Worm (Caenorhabditis elegans) whole organism, early embryonic: Measurements from ENCODE around the gene let-711.

Experiments
- B0310.2 ChIP-seq: sonication (generic microtip); optimal IDR thresholded peaks from 2 replicates; lab custom pipeline; 2016; ENCODE audit warnings: mild to moderate bottlenecking, missing genetic modification characterization, missing compliant biosample characterization
- F13C5.2 ChIP-seq: sonication (generic microtip); optimal IDR thresholded peaks from 2 replicates; lab custom pipeline; 2017; ENCODE audit warnings: mild to moderate bottlenecking, missing genetic modification characterization, inconsistent platforms, missing compliant biosample characterization
- aly-1 ChIP-seq: sonication (generic microtip); optimal IDR thresholded peaks from 2 replicates; lab custom pipeline; 2016; ENCODE audit warnings: missing genetic modification characterization, missing compliant biosample characterization
- ama-1 ChIP-seq: fragments of 150-350 bp; optimal IDR thresholded peaks from 2 replicates; lab custom pipeline; 2014
- ceh-13 ChIP-seq: fragments of 200-800 bp; sonication (Bioruptor generic); optimal IDR thresholded peaks from 2 replicates; lab custom pipeline; 2018; ENCODE audit warnings: mild to moderate bottlenecking, missing genetic modification characterization, missing compliant biosample characterization
- ceh-36 ChIP-seq: sonication (generic microtip); optimal IDR thresholded peaks from 2 replicates; lab custom pipeline; 2016; ENCODE audit warnings: missing genetic modification characterization, inconsistent platforms, missing compliant biosample characterization
- ets-7 ChIP-seq: sonication (generic microtip); optimal IDR thresholded peaks from 2 replicates; lab custom pipeline; 2016; ENCODE audit warnings: missing genotype, missing genetic modification characterization, missing compliant biosample characterization
- flt-1 ChIP-seq: fragments of 200-800 bp; sonication (Bioruptor generic); IDR thresholded peaks from 2 replicates; pipeline ENCODE4 v1.3.6; 2022; ENCODE audit warnings: missing genetic modification characterization, missing compliant biosample characterization
- hmbx-1 ChIP-seq: sonication (generic microtip); optimal IDR thresholded peaks from 2 replicates; lab custom pipeline; 2016; ENCODE audit warnings: mild to moderate bottlenecking, missing genetic modification characterization, missing compliant biosample characterization
- hmg-4 ChIP-seq: fragments of 200-800 bp; sonication (Bioruptor generic); optimal IDR thresholded peaks from 2 replicates; lab custom pipeline; 2018; ENCODE audit warnings: mild to moderate bottlenecking, missing genetic modification characterization, missing compliant biosample characterization
- hnd-1 ChIP-seq: sonication (generic microtip); optimal IDR thresholded peaks from 2 replicates; lab custom pipeline; 2016; ENCODE audit warnings: missing genetic modification characterization, missing compliant biosample characterization
- pes-1 ChIP-seq: fragments of 200-800 bp; sonication (Bioruptor generic); IDR thresholded peaks from 2 replicates; pipeline ENCODE4 v1.3.6; 2022; ENCODE audit warnings: missing genetic modification reagents, missing genetic modification characterization, missing compliant biosample characterization
- scrt-1 ChIP-seq: fragments of 200-800 bp; sonication (Bioruptor generic); IDR thresholded peaks from 2 replicates; pipeline ENCODE4 v1.3.6; 2022; ENCODE audit warnings: missing genetic modification characterization, missing compliant biosample characterization
- sea-1 ChIP-seq: fragments of 200-800 bp; sonication (Bioruptor generic); conservative IDR thresholded peaks from 2 replicates; pipeline ENCODE4 v1.3.6; 2022; ENCODE audit warnings: missing genetic modification characterization, missing compliant biosample characterization
- tbx-11 ChIP-seq: fragments of 200-800 bp; sonication (Bioruptor generic); IDR thresholded peaks from 2 replicates; pipeline ENCODE4 v1.3.6; 2022; ENCODE audit warnings: missing genetic modification characterization, missing compliant biosample characterization
- tbx-37 ChIP-seq: fragments of 200-800 bp; sonication (Bioruptor generic); conservative IDR thresholded peaks from 2 replicates; pipeline ENCODE4 v1.3.6; 2022; ENCODE audit warnings: missing genetic modification reagents, missing genetic modification characterization, missing compliant biosample characterization
- tra-4 ChIP-seq: sonication (generic microtip); optimal IDR thresholded peaks from 2 replicates; lab custom pipeline; 2017; ENCODE audit warnings: missing genetic modification characterization, missing compliant biosample characterization

let-711 gene

DNA sequence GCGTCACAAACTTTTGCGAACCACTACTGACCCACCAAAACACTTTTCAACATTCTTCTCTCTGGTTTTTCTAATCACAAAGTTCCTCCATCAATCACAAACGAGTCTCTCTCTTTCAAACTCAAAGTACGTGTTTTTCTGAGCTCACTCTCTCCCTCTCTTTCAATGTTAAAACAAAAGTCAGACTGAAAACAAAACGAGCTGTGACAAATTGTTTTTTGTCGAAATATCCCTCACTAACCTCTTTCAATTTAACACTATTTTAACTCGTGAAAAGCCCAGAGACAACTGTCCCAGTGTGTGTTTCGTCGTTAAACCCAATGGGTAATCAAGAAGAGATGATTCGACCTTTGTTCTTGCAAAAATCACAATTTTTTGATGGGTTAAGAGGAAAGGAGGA, 41.5 kb downstream of the let-711 start:
- TF ChIP-seq hmg-4 (no peak), pes-1 (GFP tag; lab: Robert Waterston, UW) (no peak), tra-4 (tag; lab: Kevin White, UChicago) (no peak), ama-1 (lab: Kevin White, UChicago) (no peak), flt-1 (GFP tag; lab: Robert Waterston, UW) (no peak), tbx-11 (GFP tag; lab: Robert Waterston, UW) (no peak), ets-7 (tag; lab: Kevin White, UChicago) (no peak), hnd-1 (tag; lab: Kevin White, UChicago) (no peak), hmbx-1 (no peak), F13C5.2 (tag; lab: Kevin White, UChicago) (no peak), ceh-13 (GFP tag; lab: Kevin White, UChicago) (no peak), scrt-1 (GFP tag; lab: Robert Waterston, UW) (no peak), sea-1 (GFP tag; lab: Robert Waterston, UW) (no peak), B0310.2 (tag; lab: Kevin White, UChicago) (no peak), ceh-36 (tag; lab: Kevin White, UChicago) (no peak), aly-1 (tag; lab: Kevin White, UChicago) (no peak)

DNA sequence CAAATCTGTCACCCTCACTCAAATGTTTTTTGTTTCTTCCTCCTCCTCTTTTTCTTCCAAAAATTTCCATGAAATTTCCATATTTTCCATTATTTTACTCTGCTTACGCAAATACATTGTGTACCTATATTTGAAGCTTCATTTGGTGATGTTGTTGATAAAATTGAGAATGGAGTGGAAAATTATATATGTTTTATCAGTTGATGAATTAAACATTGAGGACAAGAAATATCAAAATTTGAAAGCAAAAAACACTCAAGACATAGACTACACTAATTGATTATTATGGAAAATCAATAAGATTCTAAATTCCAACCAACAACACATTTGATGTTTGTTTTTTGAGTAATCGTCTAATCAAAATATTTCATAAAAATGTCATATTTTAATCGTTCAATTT, 42.7 kb downstream of the let-711 start:
- no peak for TF ChIP-seq ets-7 (tag; lab: Kevin White, UChicago)
- no peak for TF ChIP-seq ama-1 (lab: Kevin White, UChicago)
- no peak for TF ChIP-seq flt-1 (GFP tag; lab: Robert Waterston, UW)
- TF ChIP-seq hmbx-1 = no peak
- TF ChIP-seq B0310.2 (tag; lab: Kevin White, UChicago) = no peak
- TF ChIP-seq pes-1 (GFP tag; lab: Robert Waterston, UW) = no peak
- no peak for TF ChIP-seq tbx-11 (GFP tag; lab: Robert Waterston, UW)
- TF ChIP-seq hnd-1 (tag; lab: Kevin White, UChicago) = no peak
- no peak for TF ChIP-seq aly-1 (tag; lab: Kevin White, UChicago)
- no peak for TF ChIP-seq sea-1 (GFP tag; lab: Robert Waterston, UW)
- TF ChIP-seq tra-4 (tag; lab: Kevin White, UChicago) = no peak
- TF ChIP-seq F13C5.2 (tag; lab: Kevin White, UChicago) = no peak
- no peak for TF ChIP-seq ceh-36 (tag; lab: Kevin White, UChicago)
- no peak for TF ChIP-seq tbx-37 (GFP tag; lab: Robert Waterston, UW)
- TF ChIP-seq hmg-4 = no peak
- no peak for TF ChIP-seq scrt-1 (GFP tag; lab: Robert Waterston, UW)
- TF ChIP-seq ceh-13 (GFP tag; lab: Kevin White, UChicago) = no peak

DNA sequence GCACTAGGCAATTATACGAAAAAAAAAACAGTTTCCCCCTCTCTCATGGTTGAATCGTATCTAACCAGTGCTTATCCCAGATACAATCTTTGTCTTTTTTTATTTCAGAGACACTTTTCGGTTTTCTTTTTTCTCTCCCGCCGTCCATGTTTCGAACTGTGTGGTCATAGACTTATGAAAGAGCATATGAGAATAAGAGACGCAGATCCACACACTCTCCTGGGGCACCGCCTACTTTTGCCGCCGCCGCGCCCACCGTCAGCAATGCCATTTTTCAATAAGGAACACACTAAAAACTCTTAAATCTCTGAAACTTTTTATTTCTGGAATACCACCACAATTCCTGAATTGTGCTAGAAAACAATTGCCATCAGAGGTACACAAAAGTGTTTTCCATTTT, 43.4 kb downstream of the let-711 start, which contains the start of gene prk-1:
Gene prk-1 (plus strand): TSS at position 269 of the 400 bp plus-strand sequence.
- TF ChIP-seq ets-7 (tag; lab: Kevin White, UChicago) = no peak
- TF ChIP-seq tbx-37 (GFP tag; lab: Robert Waterston, UW) = no peak
- no peak for TF ChIP-seq flt-1 (GFP tag; lab: Robert Waterston, UW)
- TF ChIP-seq B0310.2 (tag; lab: Kevin White, UChicago) = no peak
- TF ChIP-seq hmg-4 = no peak
- no peak for TF ChIP-seq sea-1 (GFP tag; lab: Robert Waterston, UW)
- TF ChIP-seq pes-1 (GFP tag; lab: Robert Waterston, UW) = no peak
- no peak for TF ChIP-seq tbx-11 (GFP tag; lab: Robert Waterston, UW)

DNA sequence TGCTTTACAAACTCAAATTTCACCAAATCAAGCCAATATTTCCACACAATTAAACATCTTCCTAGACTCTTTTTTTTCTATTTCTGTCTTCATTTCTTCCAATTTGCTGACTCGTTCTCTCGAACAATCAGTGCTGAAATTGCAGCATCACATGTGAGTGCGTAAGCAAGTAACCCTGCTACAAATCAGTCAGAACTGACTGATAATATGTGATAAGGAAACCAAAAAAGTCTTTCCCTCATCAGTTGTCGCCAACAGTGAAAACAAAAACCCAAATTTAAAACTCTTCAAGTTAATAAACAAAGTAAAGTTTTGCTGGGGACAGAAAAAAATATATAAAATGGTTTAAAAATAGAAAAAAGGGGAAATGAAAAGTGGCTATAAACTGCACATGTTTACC, 44.9 kb downstream of the let-711 start:
- TF ChIP-seq pes-1 (GFP tag; lab: Robert Waterston, UW) (no peak), aly-1 (tag; lab: Kevin White, UChicago) (no peak), tbx-11 (GFP tag; lab: Robert Waterston, UW) (no peak), ceh-36 (tag; lab: Kevin White, UChicago) (no peak)

DNA sequence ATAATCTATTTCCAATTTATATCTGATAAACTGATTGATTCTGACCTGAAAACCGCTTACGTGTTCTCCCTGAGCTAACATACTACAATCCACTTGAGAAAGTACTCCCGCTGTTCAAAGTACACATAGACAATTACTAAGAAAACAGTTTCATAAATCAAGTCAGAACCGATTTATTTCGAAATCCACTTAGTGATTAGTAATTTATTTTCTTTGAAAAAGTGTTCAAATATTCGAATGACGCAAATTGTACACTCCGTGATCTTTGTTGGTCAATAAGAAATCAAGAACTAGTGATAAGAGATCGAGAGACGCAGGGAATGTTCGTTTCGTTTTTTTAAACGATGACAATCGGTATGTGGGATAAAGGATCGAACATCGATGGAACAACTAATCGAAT, 46.0 kb downstream of the let-711 start:
- TF ChIP-seq ama-1 (lab: Kevin White, UChicago) = no peak
- no peak for TF ChIP-seq tbx-37 (GFP tag; lab: Robert Waterston, UW)
- no peak for TF ChIP-seq hnd-1 (tag; lab: Kevin White, UChicago)
- no peak for TF ChIP-seq ceh-36 (tag; lab: Kevin White, UChicago)
- no peak for TF ChIP-seq pes-1 (GFP tag; lab: Robert Waterston, UW)
- TF ChIP-seq hmg-4 = no peak
- TF ChIP-seq hmbx-1 = no peak
- TF ChIP-seq tbx-11 (GFP tag; lab: Robert Waterston, UW) = no peak
- TF ChIP-seq flt-1 (GFP tag; lab: Robert Waterston, UW) = no peak
- no peak for TF ChIP-seq B0310.2 (tag; lab: Kevin White, UChicago)
- no peak for TF ChIP-seq tra-4 (tag; lab: Kevin White, UChicago)
- no peak for TF ChIP-seq F13C5.2 (tag; lab: Kevin White, UChicago)
- TF ChIP-seq sea-1 (GFP tag; lab: Robert Waterston, UW) = no peak
- TF ChIP-seq ceh-13 (GFP tag; lab: Kevin White, UChicago) = no peak

DNA sequence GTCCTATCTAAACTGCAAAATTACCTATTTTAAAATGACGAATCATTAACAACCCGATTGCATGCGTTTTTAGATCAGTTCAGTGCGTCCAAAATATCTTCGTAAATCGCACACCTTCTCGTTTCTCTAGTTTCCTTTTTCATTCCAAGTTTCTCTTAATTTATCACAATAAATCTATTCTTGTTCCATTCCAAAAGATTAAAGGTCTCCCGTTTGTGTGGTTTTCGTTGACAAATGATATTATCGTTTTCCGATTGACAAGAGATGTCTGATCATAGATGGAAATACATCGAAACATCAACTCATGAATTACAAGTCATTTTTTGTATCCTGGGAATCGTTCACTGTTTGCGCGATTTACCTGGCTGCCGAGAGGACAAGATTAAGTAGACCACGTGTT, 46.7 kb downstream of the let-711 start:
- no peak for TF ChIP-seq B0310.2 (tag; lab: Kevin White, UChicago)
- no peak for TF ChIP-seq F13C5.2 (tag; lab: Kevin White, UChicago)
- no peak for TF ChIP-seq tbx-37 (GFP tag; lab: Robert Waterston, UW)
- no peak for TF ChIP-seq hmbx-1
- TF ChIP-seq flt-1 (GFP tag; lab: Robert Waterston, UW) = no peak

DNA sequence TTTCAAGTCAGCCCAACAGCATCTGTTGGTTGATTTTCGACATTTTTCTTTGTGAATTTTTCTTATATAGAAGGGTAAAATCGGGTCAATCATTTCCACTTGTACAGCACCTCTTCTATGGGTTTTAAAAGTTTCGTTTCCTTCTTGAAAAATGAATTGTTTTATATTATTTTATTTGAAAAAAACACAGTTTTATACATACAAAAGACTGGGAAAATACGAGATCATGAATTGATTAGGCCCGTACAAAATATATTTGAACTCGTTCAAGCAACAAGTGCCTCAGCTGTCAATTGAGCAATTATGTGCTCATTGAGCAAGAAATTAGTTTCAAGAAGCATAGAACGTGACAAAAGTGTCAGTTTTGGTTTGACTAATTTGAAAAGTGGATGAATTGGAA, 55.6 kb downstream of the let-711 start:
- TF ChIP-seq B0310.2 (tag; lab: Kevin White, UChicago) = no peak
- no peak for TF ChIP-seq tra-4 (tag; lab: Kevin White, UChicago)
- no peak for TF ChIP-seq flt-1 (GFP tag; lab: Robert Waterston, UW)
- no peak for TF ChIP-seq ets-7 (tag; lab: Kevin White, UChicago)
- TF ChIP-seq hmbx-1 = no peak
